Worm (Caenorhabditis elegans) whole organism, young adult: Measurements from ENCODE around the gene mat-2.
A peak's percentile ranks its signal among the peaks of the same experiment; 100 is the strongest.

ENCODE experiments used
- B0261.1 ChIP-seq: sonication (generic microtip); optimal IDR thresholded peaks from 2 replicates; lab custom pipeline; 2016; ENCODE audit warnings: mild to moderate bottlenecking, missing genetic modification characterization, moderate library complexity, missing compliant biosample characterization
- B0336.3 ChIP-seq: fragments of 200-800 bp; sonication (Bioruptor generic); IDR thresholded peaks from 2 replicates; pipeline ENCODE4 v1.3.6; 2022; ENCODE audit warnings: missing genetic modification characterization, missing compliant biosample characterization
- D2030.7 ChIP-seq: fragments of 200-800 bp; sonication (Bioruptor generic); IDR thresholded peaks from 2 replicates; pipeline ENCODE4 v1.3.6; 2022; ENCODE audit warnings: missing genetic modification reagents, missing genetic modification characterization, missing compliant biosample characterization
- F33H1.4 ChIP-seq: fragments of 200-800 bp; sonication (Bioruptor generic); IDR thresholded peaks from 2 replicates; pipeline ENCODE4 v1.3.6; 2022; ENCODE audit warnings: missing genetic modification reagents, missing genetic modification characterization, missing compliant biosample characterization
- Y56A3A.18 ChIP-seq: fragments of 200-800 bp; sonication (Bioruptor generic); IDR thresholded peaks from 2 replicates; pipeline ENCODE4 v1.3.6; 2022; ENCODE audit warnings: missing genetic modification reagents, missing genetic modification characterization, missing compliant biosample characterization
- Y79H2A.3 ChIP-seq: fragments of 200-800 bp; sonication (Bioruptor generic); conservative IDR thresholded peaks from 2 replicates; pipeline ENCODE4 v1.3.6; 2022; ENCODE audit warnings: missing genetic modification reagents, missing genetic modification characterization, missing compliant biosample characterization
- Y95B8A.8 ChIP-seq: fragments of 200-800 bp; sonication (Bioruptor generic); IDR thresholded peaks from 2 replicates; pipeline ENCODE4 v1.3.6; 2022; ENCODE audit warnings: missing genetic modification reagents, missing genetic modification characterization, missing compliant biosample characterization
- akir-1 ChIP-seq: fragments of 200-800 bp; sonication (Bioruptor generic); optimal IDR thresholded peaks from 2 replicates; lab custom pipeline; 2018; ENCODE audit warnings: mild to moderate bottlenecking, missing genetic modification characterization, moderate library complexity, missing compliant biosample characterization
- ccch-3 ChIP-seq: fragments of 200-800 bp; sonication (Bioruptor generic); optimal IDR thresholded peaks from 2 replicates; lab custom pipeline; 2018; ENCODE audit warnings: mild to moderate bottlenecking, missing genetic modification characterization, missing compliant biosample characterization
- ceh-58 ChIP-seq: fragments of 200-800 bp; sonication (Bioruptor generic); IDR thresholded peaks from 2 replicates; pipeline ENCODE4 v1.3.6; 2022; ENCODE audit warnings: missing genetic modification characterization, missing compliant biosample characterization
- ceh-79 ChIP-seq: sonication (generic microtip); optimal IDR thresholded peaks from 2 replicates; lab custom pipeline; 2017; ENCODE audit warnings: mild to moderate bottlenecking, missing genetic modification characterization, missing compliant biosample characterization
- chd-7 ChIP-seq: sonication (generic microtip); optimal IDR thresholded peaks from 2 replicates; lab custom pipeline; 2016; ENCODE audit warnings: mild to moderate bottlenecking, missing genetic modification characterization, moderate library complexity, missing compliant biosample characterization
- dpff-1 ChIP-seq: sonication (generic microtip); optimal IDR thresholded peaks from 2 replicates; lab custom pipeline; 2017; ENCODE audit warnings: mild to moderate bottlenecking, missing genetic modification characterization, missing compliant biosample characterization
- dpl-1 ChIP-seq: fragments of 150-350 bp; optimal IDR thresholded peaks from 2 replicates; lab custom pipeline; 2014; ENCODE audit warnings: missing biosample characterization, missing genetic modification reagents, missing genetic modification characterization
- efl-1 ChIP-seq: fragments of 150-350 bp; optimal IDR thresholded peaks from 2 replicates; lab custom pipeline; 2014; ENCODE audit warnings: missing biosample characterization, missing genetic modification reagents, missing genetic modification characterization
- egl-18 ChIP-seq: fragments of 200-800 bp; sonication (Bioruptor generic); IDR thresholded peaks from 2 replicates; pipeline ENCODE4 v1.3.6; 2022; ENCODE audit warnings: missing genetic modification reagents, missing genetic modification characterization, missing compliant biosample characterization
- egl-44 ChIP-seq: fragments of 200-800 bp; sonication (Bioruptor generic); IDR thresholded peaks from 2 replicates; pipeline ENCODE4 v1.3.6; 2022; ENCODE audit warnings: missing genetic modification reagents, missing genetic modification characterization, missing compliant biosample characterization
- ets-4 ChIP-seq: fragments of 200-800 bp; sonication (Bioruptor generic); optimal IDR thresholded peaks from 2 replicates; lab custom pipeline; 2018; ENCODE audit warnings: mild to moderate bottlenecking, missing genetic modification characterization, missing compliant biosample characterization
- gei-17 ChIP-seq: fragments of 200-800 bp; sonication (Bioruptor generic); optimal IDR thresholded peaks from 2 replicates; lab custom pipeline; 2018; ENCODE audit warnings: mild to moderate bottlenecking, missing genetic modification characterization, missing compliant biosample characterization
- hmg-1.2 ChIP-seq: fragments of 200-800 bp; sonication (Bioruptor generic); IDR thresholded peaks from 2 replicates; pipeline ENCODE4 v1.3.6; 2022; ENCODE audit warnings: missing genetic modification reagents, missing genetic modification characterization, missing compliant biosample characterization
- hsf-1 ChIP-seq: fragments of 200-800 bp; sonication (Bioruptor generic); IDR thresholded peaks from 2 replicates; pipeline ENCODE4 v1.3.6; 2022; ENCODE audit warnings: missing genetic modification reagents, missing genetic modification characterization, missing compliant biosample characterization
- let-526 ChIP-seq: fragments of 200-800 bp; sonication (Bioruptor generic); IDR thresholded peaks from 2 replicates; pipeline ENCODE4 v1.3.6; 2022; ENCODE audit warnings: missing genetic modification reagents, missing genetic modification characterization, missing compliant biosample characterization
- lin-54 ChIP-seq: fragments of 200-800 bp; sonication (Bioruptor generic); optimal IDR thresholded peaks from 2 replicates; lab custom pipeline; 2018; ENCODE audit warnings: mild to moderate bottlenecking, missing genetic modification characterization, missing compliant biosample characterization
- lsl-1 ChIP-seq: fragments of 200-800 bp; sonication (Bioruptor generic); optimal IDR thresholded peaks from 2 replicates; lab custom pipeline; 2018; ENCODE audit warnings: mild to moderate bottlenecking, missing genetic modification characterization, moderate library complexity, missing compliant biosample characterization
- lsy-27 ChIP-seq: sonication (generic microtip); optimal IDR thresholded peaks from 2 replicates; lab custom pipeline; 2017; ENCODE audit warnings: missing genetic modification characterization, mild to moderate bottlenecking, missing compliant biosample characterization, antibody characterized with exemption, missing genotype, borderline replicate concordance; ENCODE audit not compliant: insufficient read depth
- madf-3 ChIP-seq: fragments of 200-800 bp; sonication (Bioruptor generic); IDR thresholded peaks from 2 replicates; pipeline ENCODE4 v1.3.6; 2022; ENCODE audit warnings: missing genetic modification reagents, missing genetic modification characterization, missing compliant biosample characterization
- mxl-1 ChIP-seq: sonication (generic microtip); optimal IDR thresholded peaks from 2 replicates; lab custom pipeline; 2016; ENCODE audit warnings: missing genetic modification characterization, missing compliant biosample characterization
- nfyb-1 ChIP-seq: fragments of 200-800 bp; sonication (Bioruptor generic); IDR thresholded peaks from 2 replicates; pipeline ENCODE4 v1.3.6; 2022; ENCODE audit warnings: missing genetic modification reagents, missing genetic modification characterization, missing compliant biosample characterization
- nhr-120 ChIP-seq: fragments of 200-800 bp; sonication (Bioruptor generic); IDR thresholded peaks from 2 replicates; pipeline ENCODE4 v1.3.6; 2022; ENCODE audit warnings: missing genetic modification characterization, missing compliant biosample characterization
- nhr-80 ChIP-seq: sonication (generic microtip); optimal IDR thresholded peaks from 2 replicates; lab custom pipeline; 2016; ENCODE audit warnings: missing genetic modification characterization, missing compliant biosample characterization
- rec-8 ChIP-seq, 2 experiments: sonication (generic microtip); optimal IDR thresholded peaks; 2 replicates each; lab custom pipeline; 2016; ENCODE audit warnings: mild to moderate bottlenecking in 2 of 2, missing genetic modification characterization in 2 of 2, missing genetic modification reagents in 2 of 2, missing genotype in 2 of 2, missing biosample characterization in 1 of 2, missing compliant biosample characterization in 1 of 2, moderate library complexity in 1 of 2
- snpc-3.4 ChIP-seq: sonication (generic microtip); optimal IDR thresholded peaks from 2 replicates; lab custom pipeline; 2017; ENCODE audit warnings: missing genetic modification characterization, mild to moderate bottlenecking, missing compliant biosample characterization, antibody characterized with exemption, moderate library complexity, missing genotype, missing genetic modification reagents
- tlf-1 ChIP-seq: fragments of 200-800 bp; sonication (Bioruptor generic); optimal IDR thresholded peaks from 2 replicates; lab custom pipeline; 2018; ENCODE audit warnings: mild to moderate bottlenecking, missing genetic modification characterization, missing compliant biosample characterization
- zim-3 ChIP-seq: sonication (generic microtip); optimal IDR thresholded peaks from 2 replicates; lab custom pipeline; 2017; ENCODE audit warnings: mild to moderate bottlenecking, missing genetic modification characterization, moderate library complexity, missing compliant biosample characterization
- ztf-25 ChIP-seq: fragments of 200-800 bp; sonication (Bioruptor generic); IDR thresholded peaks from 2 replicates; pipeline ENCODE4 v1.3.6; 2022; ENCODE audit warnings: missing genetic modification reagents, missing genetic modification characterization, missing compliant biosample characterization

mat-2 gene

DNA sequence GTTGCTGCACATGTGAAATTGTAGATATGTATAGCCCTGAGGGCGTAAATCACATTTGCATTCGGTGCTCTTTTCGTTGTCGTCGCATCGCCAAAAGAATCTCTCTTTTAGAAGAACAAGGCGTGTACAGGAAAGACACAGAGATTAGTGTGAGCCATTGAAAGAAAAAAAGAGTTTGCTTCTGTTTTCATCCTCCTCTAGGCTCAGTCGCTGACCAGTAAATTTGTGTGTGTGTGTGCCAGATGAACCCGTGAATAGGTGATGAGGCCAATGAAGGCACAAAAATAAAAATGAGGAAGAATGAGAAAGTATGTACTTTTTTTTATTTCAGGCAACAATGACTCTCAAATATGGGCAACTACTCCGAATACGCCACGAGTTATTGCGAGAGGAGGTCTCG, at the start of gene mat-2:
TSS of gene mat-2 (plus strand) at position 301 of the 400 bp plus-strand sequence.
- TF ChIP-seq dpl-1 (GFP tag; lab: Kevin White, UChicago) (no peak), gei-17 (GFP tag; lab: Kevin White, UChicago) (no peak), zim-3 (tag; lab: Kevin White, UChicago) (no peak), F33H1.4 (no peak), nhr-80 (tag; lab: Kevin White, UChicago) (no peak), chd-7 (tag; lab: Kevin White, UChicago) (no peak), nhr-120 (no peak), lin-54 (no peak), ccch-3 (GFP tag; lab: Kevin White, UChicago) (no peak), madf-3 (GFP tag; lab: Robert Waterston, UW) (no peak), Y95B8A.8 (GFP tag; lab: Robert Waterston, UW) (no peak), egl-18 (no peak), Y56A3A.18 (GFP tag; lab: Robert Waterston, UW) (no peak)

DNA sequence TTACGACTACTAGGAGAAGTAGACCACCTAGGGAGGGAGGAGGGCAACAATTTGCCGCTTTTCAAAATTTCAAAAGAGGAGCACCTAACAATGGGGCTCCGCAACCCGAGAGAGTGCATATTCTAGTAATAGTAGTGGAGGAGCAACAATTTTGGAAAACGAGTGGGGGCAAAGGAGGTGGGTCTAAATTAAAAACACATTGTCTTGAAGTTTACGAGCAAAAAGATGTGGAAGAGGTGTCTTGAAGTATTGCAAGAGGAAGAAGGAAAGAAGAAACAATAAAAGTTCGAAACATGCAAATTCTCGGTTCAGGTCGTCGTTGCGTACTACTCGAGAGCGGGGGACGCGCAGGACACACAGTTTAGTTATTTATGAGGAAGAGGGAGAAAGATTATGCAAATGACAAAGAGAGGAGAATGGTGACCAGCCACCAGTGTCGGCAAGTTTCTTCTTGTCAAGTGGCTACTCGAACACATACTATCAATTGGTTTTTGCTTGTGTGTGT, 48.3 kb upstream of the mat-2 start:
- TF ChIP-seq hsf-1 (GFP tag; lab: Robert Waterston, UW) (0 out of 2 replicates have a peak, but pooled peaks have one; percentile 20), snpc-3.4 (tag; lab: Kevin White, UChicago) (no peak), Y79H2A.3 (GFP tag; lab: Robert Waterston, UW) (no peak)

DNA sequence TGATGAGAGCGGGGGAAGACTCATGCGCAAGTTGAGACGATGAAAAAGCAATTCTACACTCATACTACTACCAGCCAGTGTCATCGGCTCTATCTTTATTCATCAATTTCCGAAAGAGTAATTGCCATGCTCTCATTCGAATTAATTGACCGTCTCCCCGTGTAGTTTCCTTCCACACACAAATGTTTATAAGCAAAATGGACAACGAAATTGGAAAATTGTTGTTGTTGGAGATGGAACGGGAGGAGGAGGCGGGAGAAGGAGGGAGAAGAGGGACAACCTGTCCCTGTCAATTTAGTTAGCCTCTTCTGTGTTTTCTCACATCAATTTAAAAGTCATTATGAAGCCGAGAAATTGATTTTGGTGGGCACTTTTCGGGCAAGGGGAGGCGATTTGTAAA, 40.0 kb upstream of the mat-2 start:
- TF ChIP-seq lsy-27 (tag; lab: Kevin White, UChicago) (no peak), lin-54 (no peak), ceh-58 (GFP tag; lab: Robert Waterston, UW) (no peak)

DNA sequence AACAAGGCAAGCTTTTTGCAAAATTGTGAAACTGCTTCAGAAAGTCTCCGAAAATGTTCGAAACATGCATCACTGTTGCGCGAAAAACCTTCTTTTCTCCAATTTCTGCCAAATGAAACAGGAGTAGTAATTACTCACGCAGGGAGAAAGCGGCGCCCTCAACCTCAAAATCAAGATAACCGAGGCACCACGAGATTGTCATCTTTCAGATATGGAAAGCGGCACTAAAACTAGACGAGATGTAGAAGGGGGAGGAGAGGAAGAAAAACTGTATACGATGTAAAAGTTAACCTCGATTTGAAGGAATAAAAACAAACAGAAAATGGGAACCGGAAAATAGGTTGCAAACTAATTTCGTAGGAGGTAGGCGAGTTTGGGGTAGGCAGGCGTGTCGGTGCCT, 36.0 kb upstream of the mat-2 start:
- TF ChIP-seq mxl-1 (tag; lab: Kevin White, UChicago) (no peak), ets-4 (GFP tag; lab: Kevin White, UChicago) (no peak)

DNA sequence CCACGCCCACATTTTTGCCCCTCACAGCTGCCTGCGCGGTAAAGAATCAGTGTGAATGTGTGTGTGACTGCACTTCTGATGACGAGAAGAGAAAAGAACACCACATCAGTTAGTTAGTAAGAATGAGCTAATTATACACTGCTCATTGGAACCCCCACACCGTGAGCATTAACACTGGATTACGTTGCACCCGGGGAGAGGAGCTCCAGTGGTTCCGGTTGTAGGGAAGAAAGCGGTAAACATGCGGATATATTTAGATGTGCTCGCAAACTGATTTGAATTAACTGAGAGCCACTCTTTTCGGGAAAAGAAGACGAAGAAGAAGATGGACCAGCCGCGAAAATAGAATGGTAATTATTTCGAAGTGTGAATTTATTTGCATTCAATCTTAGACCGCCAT, 25.7 kb upstream of the mat-2 start:
- TF ChIP-seq B0261.1 (tag; lab: Kevin White, UChicago), result no peak
- TF ChIP-seq lsl-1, result no peak
- TF ChIP-seq akir-1, result no peak
- no peak for TF ChIP-seq egl-44 (GFP tag; lab: Robert Waterston, UW)
- no peak for TF ChIP-seq hmg-1.2 (GFP tag; lab: Robert Waterston, UW)
- TF ChIP-seq ccch-3 (GFP tag; lab: Kevin White, UChicago), result no peak
- no peak for TF ChIP-seq lin-54
- TF ChIP-seq dpff-1 (tag; lab: Kevin White, UChicago), result no peak
- no peak for TF ChIP-seq ztf-25 (GFP tag; lab: Robert Waterston, UW)
- TF ChIP-seq B0336.3, result no peak
- TF ChIP-seq efl-1 (GFP tag; lab: Kevin White, UChicago), result no peak
- no peak for TF ChIP-seq rec-8 (tag; optimal IDR thresholded peaks at IDR 0.05; lab: Kevin White, UChicago)
- no peak for TF ChIP-seq nfyb-1 (GFP tag; lab: Robert Waterston, UW)
- TF ChIP-seq let-526, result no peak
- TF ChIP-seq D2030.7, result no peak
- TF ChIP-seq tlf-1 (GFP tag; lab: Kevin White, UChicago), result no peak
- no peak for TF ChIP-seq egl-18
- TF ChIP-seq chd-7 (tag; lab: Kevin White, UChicago), result no peak
- TF ChIP-seq ceh-79 (tag; lab: Kevin White, UChicago), result no peak
